Fruit fly (Drosophila melanogaster) whole organism, embryonic: ENCODE data around the gene CG10348.

Experiments
- Abd-B ChIP-seq: fragments of 200-800 bp; sonication (Bioruptor generic); optimal IDR thresholded peaks from 2 replicates; lab custom pipeline; 2018; ENCODE audit warnings: missing biosample characterization, mild to moderate bottlenecking, missing genetic modification characterization, moderate library complexity
- Adf1 ChIP-seq: fragments of 200-800 bp; sonication (Bioruptor generic); IDR thresholded peaks from 2 replicates; pipeline ENCODE4 v1.3.6; 2022; ENCODE audit warnings: missing biosample characterization, missing genetic modification characterization
- CG10366 ChIP-seq: fragments of 200-800 bp; sonication (Bioruptor generic); IDR thresholded peaks from 2 replicates; pipeline ENCODE4 v1.3.6; 2022; ENCODE audit warnings: missing biosample characterization, missing genetic modification characterization
- CG10565 ChIP-seq: fragments of 200-800 bp; sonication (Bioruptor generic); optimal IDR thresholded peaks from 3 replicates; lab custom pipeline; 2016; ENCODE audit warnings: missing biosample characterization, mild to moderate bottlenecking, missing genetic modification characterization
- CG11456 ChIP-seq: fragments of 200-800 bp; sonication (Bioruptor generic); IDR thresholded peaks from 3 replicates; pipeline ENCODE4 v1.3.6; 2022; ENCODE audit warnings: missing biosample characterization, missing genetic modification characterization
- CG12155 ChIP-seq: fragments of 200-800 bp; sonication (Bioruptor generic); optimal IDR thresholded peaks from 3 replicates; lab custom pipeline; 2016; ENCODE audit warnings: missing biosample characterization, missing genetic modification characterization
- CG12299 ChIP-seq: fragments of 200-800 bp; sonication (Bioruptor generic); optimal IDR thresholded peaks from 2 replicates; lab custom pipeline; 2018; ENCODE audit warnings: missing biosample characterization, mild to moderate bottlenecking, missing genetic modification characterization
- CG1233 ChIP-seq: fragments of 200-800 bp; sonication (Bioruptor generic); optimal IDR thresholded peaks from 4 replicates; lab custom pipeline; 2018; ENCODE audit warnings: missing biosample characterization, mild to moderate bottlenecking, missing genetic modification characterization
- CG12769 ChIP-seq: fragments of 200-800 bp; sonication (Bioruptor generic); optimal IDR thresholded peaks from 2 replicates; lab custom pipeline; 2019; ENCODE audit warnings: missing biosample characterization, mild to moderate bottlenecking, missing genetic modification characterization, moderate library complexity
- CG14965 ChIP-seq: fragments of 200-800 bp; sonication (Bioruptor generic); optimal IDR thresholded peaks from 2 replicates; lab custom pipeline; 2016; ENCODE audit warnings: missing biosample characterization, missing genetic modification characterization, borderline replicate concordance
- CG15011 ChIP-seq: fragments of 200-800 bp; sonication (Bioruptor generic); optimal IDR thresholded peaks from 3 replicates; lab custom pipeline; 2018; ENCODE audit warnings: missing biosample characterization, mild to moderate bottlenecking, missing genetic modification characterization
- CG1529 ChIP-seq: fragments of 200-800 bp; sonication (Bioruptor generic); optimal IDR thresholded peaks from 3 replicates; lab custom pipeline; 2018; ENCODE audit warnings: missing biosample characterization, missing genetic modification characterization
- CG1603 ChIP-seq: fragments of 200-800 bp; sonication (Bioruptor generic); optimal IDR thresholded peaks from 2 replicates; lab custom pipeline; 2019; ENCODE audit warnings: missing biosample characterization, mild to moderate bottlenecking, missing genetic modification characterization, moderate library complexity
- CG1647 ChIP-seq: fragments of 200-800 bp; sonication (Bioruptor generic); optimal IDR thresholded peaks from 3 replicates; lab custom pipeline; 2016; ENCODE audit warnings: missing biosample characterization, missing genetic modification characterization
- CG17186 ChIP-seq: fragments of 200-800 bp; sonication (Bioruptor generic); optimal IDR thresholded peaks from 3 replicates; lab custom pipeline; 2017; ENCODE audit warnings: missing biosample characterization, missing genetic modification reagents, missing genetic modification characterization
- CG17328 ChIP-seq: fragments of 200-800 bp; sonication (Bioruptor generic); IDR thresholded peaks from 2 replicates; pipeline ENCODE4 v1.3.6; 2022; ENCODE audit warnings: missing biosample characterization, missing genetic modification characterization
- CG17385 ChIP-seq: fragments of 200-800 bp; sonication (Bioruptor generic); optimal IDR thresholded peaks from 3 replicates; lab custom pipeline; 2018; ENCODE audit warnings: missing biosample characterization, mild to moderate bottlenecking, missing genetic modification characterization
- CG31365 ChIP-seq: fragments of 200-800 bp; sonication (Bioruptor generic); optimal IDR thresholded peaks from 2 replicates; lab custom pipeline; 2018; ENCODE audit warnings: missing biosample characterization, mild to moderate bottlenecking, missing genetic modification characterization
- CG33213 ChIP-seq: fragments of 200-800 bp; sonication (Bioruptor generic); optimal IDR thresholded peaks from 3 replicates; lab custom pipeline; 2016; ENCODE audit warnings: missing biosample characterization, missing genetic modification characterization
- CG6854 ChIP-seq: fragments of 200-800 bp; sonication (Bioruptor generic); optimal IDR thresholded peaks from 3 replicates; lab custom pipeline; 2017; ENCODE audit warnings: missing biosample characterization, mild to moderate bottlenecking, missing genetic modification characterization
- CG7357 ChIP-seq: fragments of 200-800 bp; sonication (Bioruptor generic); IDR thresholded peaks from 3 replicates; pipeline ENCODE4 v1.3.6; 2022; ENCODE audit warnings: missing biosample characterization, missing genetic modification characterization
- CG7372 ChIP-seq: fragments of 200-800 bp; sonication (Bioruptor generic); IDR thresholded peaks from 2 replicates; pipeline ENCODE4 v1.3.6; 2022; ENCODE audit warnings: missing biosample characterization, missing genetic modification characterization
- CG7987 ChIP-seq: fragments of 200-800 bp; sonication (Bioruptor generic); optimal IDR thresholded peaks from 2 replicates; lab custom pipeline; 2018; ENCODE audit warnings: missing biosample characterization, mild to moderate bottlenecking, missing genetic modification characterization, moderate library complexity
- CG8388 ChIP-seq: fragments of 200-800 bp; sonication (Bioruptor generic); optimal IDR thresholded peaks from 2 replicates; lab custom pipeline; 2019; ENCODE audit warnings: missing biosample characterization, mild to moderate bottlenecking, missing genetic modification characterization, moderate library complexity
- CG9797 ChIP-seq: fragments of 200-800 bp; sonication (Bioruptor generic); optimal IDR thresholded peaks from 3 replicates; lab custom pipeline; 2018; ENCODE audit warnings: missing biosample characterization, mild to moderate bottlenecking, missing genetic modification characterization
- Eip74EF ChIP-seq, 2 experiments: fragments of 200-800 bp in 1 of 2; fragments of >200 bp in 1 of 2; sonication (Bioruptor generic) in 1 of 2; optimal IDR thresholded peaks; 2 replicates each; lab custom pipeline; 2017 to 2019; ENCODE audit warnings: missing biosample characterization in 2 of 2, missing genetic modification characterization in 2 of 2, mild to moderate bottlenecking in 1 of 2, moderate library complexity in 1 of 2
- Fer3 ChIP-seq: fragments of 200-800 bp; sonication (Bioruptor generic); optimal IDR thresholded peaks from 2 replicates; lab custom pipeline; 2018; ENCODE audit warnings: missing biosample characterization, mild to moderate bottlenecking, missing genetic modification characterization, moderate library complexity
- Hr51 ChIP-seq, 2 experiments: fragments of 200-800 bp; sonication (Bioruptor generic); optimal IDR thresholded peaks; 2 replicates in 1 of 2; 3 replicates in 1 of 2; lab custom pipeline; 2016 to 2018; ENCODE audit warnings: missing biosample characterization in 2 of 2, missing genetic modification characterization in 2 of 2, mild to moderate bottlenecking in 1 of 2, moderate library complexity in 1 of 2
- Lim3 ChIP-seq: fragments of 200-800 bp; sonication (Bioruptor generic); IDR thresholded peaks from 2 replicates; pipeline ENCODE4 v1.3.6; 2022; ENCODE audit warnings: missing biosample characterization, missing genetic modification characterization
- Max ChIP-seq: fragments of 200-800 bp; sonication (Bioruptor generic); optimal IDR thresholded peaks from 2 replicates; lab custom pipeline; 2016; ENCODE audit warnings: missing biosample characterization, mild to moderate bottlenecking, missing genetic modification characterization
- NC2β ChIP-seq: fragments of 200-800 bp; sonication (Bioruptor generic); optimal IDR thresholded peaks from 2 replicates; lab custom pipeline; 2016; ENCODE audit warnings: missing biosample characterization, missing genetic modification characterization
- PHDP ChIP-seq: fragments of 200-800 bp; sonication (Bioruptor generic); optimal IDR thresholded peaks from 3 replicates; lab custom pipeline; 2018; ENCODE audit warnings: missing biosample characterization, mild to moderate bottlenecking, missing genetic modification characterization, moderate library complexity
- Rfx ChIP-seq: fragments of 200-800 bp; sonication (Bioruptor generic); IDR thresholded peaks from 2 replicates; pipeline ENCODE4 v1.3.6; 2022; ENCODE audit warnings: missing biosample characterization, missing genetic modification characterization
- Sin3A ChIP-seq: fragments of >200 bp; optimal IDR thresholded peaks from 2 replicates; lab custom pipeline; 2018
- Six4 ChIP-seq: fragments of 200-800 bp; sonication (Bioruptor generic); optimal IDR thresholded peaks from 2 replicates; lab custom pipeline; 2016; ENCODE audit warnings: missing biosample characterization, missing genetic modification characterization
- Tbp ChIP-seq: fragments of >200 bp; optimal IDR thresholded peaks from 2 replicates; lab custom pipeline; 2018; ENCODE audit warnings: missing biosample characterization, missing genetic modification characterization
- Xbp1 ChIP-seq: fragments of 200-800 bp; sonication (Bioruptor generic); optimal IDR thresholded peaks from 3 replicates; lab custom pipeline; 2016; ENCODE audit warnings: missing biosample characterization, mild to moderate bottlenecking, missing genetic modification characterization
- ap ChIP-seq: fragments of 200-800 bp; sonication (Bioruptor generic); IDR thresholded peaks from 2 replicates; pipeline ENCODE4 v1.3.6; 2022; ENCODE audit warnings: missing biosample characterization, missing genetic modification characterization
- az2 ChIP-seq: fragments of 200-800 bp; sonication (Bioruptor generic); optimal IDR thresholded peaks from 3 replicates; lab custom pipeline; 2016; ENCODE audit warnings: missing biosample characterization, missing genetic modification characterization
- bowl ChIP-seq: fragments of 200-800 bp; sonication (Bioruptor generic); IDR thresholded peaks from 2 replicates; pipeline ENCODE4 v1.3.6; 2022; ENCODE audit warnings: missing biosample characterization, missing genetic modification characterization
- ci ChIP-seq: fragments of 200-800 bp; sonication (Bioruptor generic); IDR thresholded peaks from 3 replicates; pipeline ENCODE4 v1.3.6; 2022; ENCODE audit warnings: missing biosample characterization, missing genetic modification characterization
- dmrt11E ChIP-seq: fragments of 200-800 bp; sonication (Bioruptor generic); optimal IDR thresholded peaks from 3 replicates; lab custom pipeline; 2018; ENCODE audit warnings: missing biosample characterization, mild to moderate bottlenecking, missing genetic modification characterization, moderate library complexity
- dmrt99B ChIP-seq: fragments of 200-800 bp; sonication (Bioruptor generic); optimal IDR thresholded peaks from 2 replicates; lab custom pipeline; 2018; ENCODE audit warnings: missing biosample characterization, mild to moderate bottlenecking, missing genetic modification characterization, moderate library complexity
- dysf ChIP-seq: fragments of 200-800 bp; sonication (Bioruptor generic); IDR thresholded peaks from 3 replicates; pipeline ENCODE4 v1.3.6; 2022; ENCODE audit warnings: missing biosample characterization, missing genetic modification characterization
- ewg ChIP-seq: fragments of 200-800 bp; sonication (Bioruptor generic); optimal IDR thresholded peaks from 3 replicates; lab custom pipeline; 2017; ENCODE audit warnings: mild to moderate bottlenecking, missing biosample characterization, missing genetic modification reagents, missing genetic modification characterization
- fd102C ChIP-seq: fragments of 200-800 bp; sonication (Bioruptor generic); optimal IDR thresholded peaks from 2 replicates; lab custom pipeline; 2018; ENCODE audit warnings: missing biosample characterization, mild to moderate bottlenecking, missing genetic modification characterization, moderate library complexity
- gem ChIP-seq: fragments of 200-800 bp; sonication (Bioruptor generic); optimal IDR thresholded peaks from 2 replicates; lab custom pipeline; 2019; ENCODE audit warnings: missing biosample characterization, mild to moderate bottlenecking, missing genetic modification characterization, moderate library complexity
- gsb ChIP-seq: fragments of 200-800 bp; sonication (Bioruptor generic); IDR thresholded peaks from 2 replicates; pipeline ENCODE4 v1.3.6; 2022; ENCODE audit warnings: missing biosample characterization, missing genetic modification characterization
- gsb-n ChIP-seq: fragments of 200-800 bp; sonication (Bioruptor generic); optimal IDR thresholded peaks from 3 replicates; lab custom pipeline; 2018; ENCODE audit warnings: missing biosample characterization, mild to moderate bottlenecking, missing genetic modification characterization
- lilli ChIP-seq: fragments of 200-800 bp; sonication (Bioruptor generic); optimal IDR thresholded peaks from 3 replicates; lab custom pipeline; 2016; ENCODE audit warnings: missing biosample characterization, missing genetic modification characterization
- luna ChIP-seq: fragments of 200-800 bp; sonication (Bioruptor generic); optimal IDR thresholded peaks from 2 replicates; lab custom pipeline; 2016; ENCODE audit warnings: missing biosample characterization, missing genetic modification characterization
- wor ChIP-seq: fragments of 200-800 bp; sonication (Bioruptor generic); IDR thresholded peaks from 2 replicates; pipeline ENCODE4 v1.3.6; 2022; ENCODE audit warnings: missing biosample characterization, missing genetic modification characterization
- z ChIP-seq: fragments of 200-800 bp; sonication (Bioruptor generic); IDR thresholded peaks from 3 replicates; pipeline ENCODE4 v1.3.6; 2022; ENCODE audit warnings: missing biosample characterization, missing genetic modification characterization

CG10348 gene

dm6 chr2L:18707844-18708238, 24.5 kb downstream of the CG10348 start (continued):
- TF ChIP-seq PHDP (tag; lab: Kevin White, UChicago) (peak; percentile 39), Max (GFP tag; lab: Kevin White, UChicago) (peak; percentile 38), Xbp1 (GFP tag; lab: Kevin White, UChicago) (peak; percentile 12), CG7987 (GFP tag; lab: Kevin White, UChicago) (no peak), az2 (GFP tag; lab: Kevin White, UChicago) (peak; percentile 40), dmrt11E (tag; lab: Kevin White, UChicago) (no peak), wor (no peak), Hr51 (GFP tag; optimal IDR thresholded peaks at IDR 0.05; lab: Kevin White, UChicago) (peak in 1 of 2 experiments; percentile 26), CG15011 (GFP tag; lab: Kevin White, UChicago) (no peak), CG12769 (tag; lab: Kevin White, UChicago) (peak; percentile 43), CG8388 (GFP tag; lab: Kevin White, UChicago) (peak; percentile 44), CG1233 (GFP tag; lab: Kevin White, UChicago) (no peak), CG33213 (no peak), gsb-n (no peak), gem (tag; lab: Kevin White, UChicago) (peak; percentile 43), Rfx (GFP tag; lab: Robert Waterston, UW) (peak; percentile 56; the same call in 1 of the 2 replicates), Fer3 (tag; lab: Kevin White, UChicago) (peak; percentile 28), Abd-B (GFP tag; lab: Kevin White, UChicago) (no peak), CG7357 (no peak), CG12299 (tag; lab: Kevin White, UChicago) (no peak), Adf1 (GFP tag; lab: Robert Waterston, UW) (no peak), gsb (GFP tag; lab: Robert Waterston, UW) (no peak), CG1529 (GFP tag; lab: Kevin White, UChicago) (no peak), Tbp (no peak), dysf (peak; percentile 44; the same call in 1 of the 3 replicates), CG17328 (peak; percentile 48; the same call in 1 of the 2 replicates), CG31365 (tag; lab: Kevin White, UChicago) (no peak), CG10366 (GFP tag; lab: Robert Waterston, UW) (peak; percentile 32), CG12155 (peak; percentile 7), CG7372 (no peak), CG14965 (GFP tag; lab: Kevin White, UChicago) (no peak), CG1647 (peak; percentile 15), z (GFP tag; lab: Robert Waterston, UW) (no peak), luna (GFP tag; lab: Kevin White, UChicago) (peak; percentile 21), ap (GFP tag; lab: Robert Waterston, UW) (no peak), CG17186 (GFP tag; lab: Kevin White, UChicago) (no peak), CG1603 (tag; lab: Kevin White, UChicago) (peak; percentile 10), Sin3A (lab: Kevin White, UChicago) (no peak), CG6854 (no peak)

dm6 chr2L:18705617-18706046, 26.7 kb downstream of the CG10348 start, which contains the start of gene Jwa:
TSS of gene Jwa (minus strand) at chr2L:18705703.
- TF ChIP-seq CG11456 (GFP tag; lab: Robert Waterston, UW) (peak; percentile 90), Six4 (GFP tag; lab: Kevin White, UChicago) (peak; percentile 89), bowl (GFP tag; lab: Robert Waterston, UW) (peak; percentile 90), fd102C (GFP tag; lab: Kevin White, UChicago) (peak; percentile 61), dysf (peak; percentile 88), CG17385 (GFP tag; lab: Kevin White, UChicago) (peak; percentile 90), NC2β (GFP tag; lab: Kevin White, UChicago) (peak; percentile 96), dmrt99B (tag; lab: Kevin White, UChicago) (peak; percentile 84), CG10565 (peak; percentile 52), Eip74EF (GFP tag; optimal IDR thresholded peaks at IDR 0.05; lab: Kevin White, UChicago) (peak in 1 of 2 experiments; percentile 46), Lim3 (GFP tag; lab: Robert Waterston, UW) (peak; percentile 65), ewg (GFP tag; lab: Kevin White, UChicago) (peak; percentile 84), lilli (peak; percentile 97), CG9797 (GFP tag; lab: Kevin White, UChicago) (peak; percentile 12), ci (GFP tag; lab: Robert Waterston, UW) (peak; percentile 94)
